Fruit fly (Drosophila melanogaster) whole organism, adult: ENCODE data around the gene Vml.

Experiments used
- CG5204 ChIP-seq: fragments of 200-800 bp; sonication (Bioruptor generic); optimal IDR thresholded peaks from 2 replicates; lab custom pipeline; 2016; ENCODE audit warnings: missing biosample characterization, missing genetic modification characterization
- Crg-1 ChIP-seq: fragments of 200-800 bp; sonication (Bioruptor generic); optimal IDR thresholded peaks from 2 replicates; lab custom pipeline; 2016; ENCODE audit warnings: missing biosample characterization, missing genetic modification characterization
- cic ChIP-seq: fragments of 200-800 bp; sonication (Bioruptor generic); optimal IDR thresholded peaks from 2 replicates; lab custom pipeline; 2017; ENCODE audit warnings: missing biosample characterization, mild to moderate bottlenecking, missing genetic modification characterization, moderate library complexity
- pad ChIP-seq: fragments of 200-800 bp; sonication (Bioruptor generic); optimal IDR thresholded peaks from 3 replicates; lab custom pipeline; 2017; ENCODE audit warnings: missing biosample characterization, missing genetic modification characterization, mild to moderate bottlenecking, moderate library complexity, missing genetic modification reagents

DNA sequence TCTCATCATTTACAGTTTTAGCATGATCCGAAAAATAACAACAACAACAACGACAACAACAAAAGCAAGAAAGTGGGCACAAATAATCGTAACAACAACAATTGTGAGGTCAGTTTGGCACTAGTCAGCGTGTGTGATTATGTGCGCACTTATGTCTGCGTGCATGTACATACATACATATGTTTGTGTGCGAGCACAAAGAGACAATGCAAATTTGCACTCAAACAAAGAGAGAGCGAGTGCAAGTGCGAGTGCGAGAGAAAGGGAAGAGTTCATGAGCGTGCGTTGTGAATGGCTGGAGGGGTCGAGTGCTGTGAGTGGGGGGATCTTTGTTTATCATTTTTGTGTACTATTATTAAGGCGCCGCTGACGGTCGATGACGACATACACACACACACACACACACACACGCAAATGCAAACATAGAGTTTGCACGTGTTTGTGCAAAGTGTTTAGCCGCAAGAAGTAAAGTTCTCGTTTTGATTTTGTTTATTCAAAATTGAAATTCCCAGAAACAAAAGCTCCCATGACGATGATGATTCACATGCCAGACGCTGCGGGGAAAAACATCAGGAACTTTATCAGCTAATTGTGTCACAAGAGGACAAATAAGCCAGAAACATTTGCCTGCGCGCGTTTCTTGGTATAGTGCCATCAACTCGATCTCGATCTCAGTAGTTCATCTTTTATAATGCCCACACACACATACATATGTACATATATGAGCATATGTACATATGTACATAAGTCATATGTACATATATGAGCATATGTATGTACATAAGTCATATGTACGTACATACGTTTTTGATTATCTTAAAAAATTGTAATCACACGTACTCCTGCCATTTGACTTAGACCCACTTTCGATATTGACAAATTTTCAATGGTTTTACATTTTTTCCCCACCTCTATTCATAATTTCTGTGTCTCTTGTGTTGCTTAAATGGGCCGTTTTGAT is 19.1 kb downstream of the Vml start:
- TF ChIP-seq Crg-1 (GFP tag; lab: Kevin White, UChicago) (no peak), cic (GFP tag; lab: Kevin White, UChicago) (peak; percentile 20), pad (peak; percentile 61), CG5204 (GFP tag; lab: Kevin White, UChicago) (no peak)
